Worm (Caenorhabditis elegans) whole organism, L2 larva: ENCODE measurements around the gene hlh-32.

ENCODE experiments used
- alr-1 ChIP-seq: fragments of 150-350 bp; optimal IDR thresholded peaks from 2 replicates; lab custom pipeline; 2014; ENCODE audit warnings: missing biosample characterization, missing genetic modification characterization
- egl-27 ChIP-seq: sonication (generic microtip); optimal IDR thresholded peaks from 3 replicates; lab custom pipeline; 2017; ENCODE audit warnings: missing biosample characterization, missing genetic modification reagents, missing genetic modification characterization
- lin-39 ChIP-seq: fragments of 150-350 bp; optimal IDR thresholded peaks from 2 replicates; lab custom pipeline; 2014; ENCODE audit warnings: missing biosample characterization, missing genetic modification reagents, missing genetic modification characterization
- mdl-1 ChIP-seq, 2 experiments: fragments of 150-350 bp in 1 of 2; sonication (generic microtip) in 1 of 2; optimal IDR thresholded peaks; 2 replicates each; lab custom pipeline; 2017; ENCODE audit warnings: missing biosample characterization in 2 of 2, missing genetic modification characterization in 2 of 2
- nhr-237 ChIP-seq: fragments of 150-350 bp; optimal IDR thresholded peaks from 2 replicates; lab custom pipeline; 2014; ENCODE audit warnings: missing biosample characterization, missing genetic modification characterization
- nhr-25 ChIP-seq: fragments of 150-350 bp; sonication (generic microtip); optimal IDR thresholded peaks from 3 replicates; lab custom pipeline; 2014; ENCODE audit warnings: missing biosample characterization, missing genetic modification characterization
- nhr-77 ChIP-seq: fragments of 150-350 bp; optimal IDR thresholded peaks from 2 replicates; lab custom pipeline; 2014; ENCODE audit warnings: missing biosample characterization, missing genetic modification characterization
- peb-1 ChIP-seq: fragments of 150-350 bp; optimal IDR thresholded peaks from 2 replicates; lab custom pipeline; 2014; ENCODE audit warnings: missing biosample characterization, missing genetic modification characterization
- snpc-4 ChIP-seq: fragments of 150-350 bp; optimal IDR thresholded peaks from 2 replicates; lab custom pipeline; 2014; ENCODE audit warnings: missing biosample characterization, missing genetic modification characterization
- unc-39 ChIP-seq: fragments of 150-350 bp; optimal IDR thresholded peaks from 2 replicates; lab custom pipeline; 2014; ENCODE audit warnings: missing biosample characterization, missing genetic modification characterization
- ztf-11 ChIP-seq: sonication (generic microtip); optimal IDR thresholded peaks from 2 replicates; lab custom pipeline; 2017; ENCODE audit warnings: missing biosample characterization, missing genetic modification characterization

DNA sequence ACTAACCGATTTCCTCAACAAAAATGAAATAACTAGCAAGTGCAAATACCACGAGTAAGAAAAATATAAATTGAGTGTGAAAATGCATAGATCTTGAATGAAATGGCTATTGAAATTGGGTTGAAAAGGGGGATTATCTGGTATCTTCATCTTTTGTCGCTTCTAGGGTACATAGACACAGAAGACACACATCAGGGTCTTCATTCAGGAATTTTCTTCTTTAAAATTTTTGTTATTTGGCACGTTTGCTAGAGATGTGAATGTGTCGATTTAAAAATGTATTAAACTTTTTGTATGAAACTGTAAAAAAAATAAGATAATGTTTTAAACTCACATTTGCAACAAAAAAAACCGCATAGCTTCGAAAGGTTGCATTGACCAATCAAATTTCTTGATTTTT lies 14.8 kb downstream of the hlh-32 start, which contains the start of gene Y105C5B.25:
- TF ChIP-seq lin-39 (no peak), snpc-4 (tag; lab: Kevin White, UChicago) (no peak), mdl-1 (tag; optimal IDR thresholded peaks at IDR 0.05; lab: Kevin White, UChicago) (no peak), nhr-77 (no peak), nhr-25 (no peak), unc-39 (tag; lab: Kevin White, UChicago) (no peak), nhr-237 (tag; lab: Kevin White, UChicago) (no peak), peb-1 (no peak), alr-1 (no peak), ztf-11 (tag; lab: Kevin White, UChicago) (no peak), egl-27 (no peak)
